Worm (Caenorhabditis elegans) whole organism, L4 larva: ENCODE measurements around the gene fipr-27.

Experiments used
- D1046.2 ChIP-seq: fragments of 200-800 bp; sonication (Bioruptor generic); IDR thresholded peaks from 2 replicates; pipeline ENCODE4 v1.3.6; 2022; ENCODE audit warnings: missing genetic modification characterization, missing compliant biosample characterization
- F26F4.8 ChIP-seq: fragments of 200-800 bp; sonication (Bioruptor generic); conservative IDR thresholded peaks from 2 replicates; pipeline ENCODE4 v1.3.6; 2022; ENCODE audit warnings: missing genetic modification characterization, missing compliant biosample characterization
- F44E2.7 ChIP-seq: fragments of 200-800 bp; sonication (Bioruptor generic); IDR thresholded peaks from 2 replicates; pipeline ENCODE4 v2.1.2; 2022; ENCODE audit warnings: missing genetic modification characterization, missing compliant biosample characterization
- F49E8.2 ChIP-seq: sonication (generic microtip); optimal IDR thresholded peaks from 2 replicates; lab custom pipeline; 2016; ENCODE audit warnings: missing compliant biosample characterization, mild to moderate bottlenecking, missing genetic modification characterization, borderline replicate concordance
- R02D3.7 ChIP-seq: fragments of 150-350 bp; sonication (generic microtip); optimal IDR thresholded peaks from 3 replicates; lab custom pipeline; 2014; ENCODE audit warnings: missing biosample characterization, missing genetic modification characterization
- Y48G9A.11 ChIP-seq: fragments of 200-800 bp; sonication (Bioruptor generic); IDR thresholded peaks from 2 replicates; pipeline ENCODE4 v1.3.6; 2022; ENCODE audit warnings: missing genetic modification reagents, missing genetic modification characterization, missing compliant biosample characterization
- ZK337.2 ChIP-seq: fragments of 200-800 bp; sonication (Bioruptor generic); IDR thresholded peaks from 2 replicates; pipeline ENCODE4 v1.3.6; 2022; ENCODE audit warnings: missing genetic modification reagents, missing genetic modification characterization, missing compliant biosample characterization
- aly-2 ChIP-seq: sonication (generic microtip); optimal IDR thresholded peaks from 2 replicates; lab custom pipeline; 2018; ENCODE audit warnings: missing biosample characterization, missing genetic modification characterization
- arid-1 ChIP-seq: fragments of 200-800 bp; sonication (Bioruptor generic); conservative IDR thresholded peaks from 2 replicates; pipeline ENCODE4 v1.3.6; 2022; ENCODE audit warnings: missing genetic modification reagents, missing genetic modification characterization, missing compliant biosample characterization
- attf-4 ChIP-seq: sonication (generic microtip); optimal IDR thresholded peaks from 3 replicates; lab custom pipeline; 2017; ENCODE audit warnings: missing biosample characterization, missing genetic modification characterization
- ceh-28 ChIP-seq: fragments of 150-350 bp; optimal IDR thresholded peaks from 2 replicates; lab custom pipeline; 2014; ENCODE audit warnings: missing biosample characterization, missing genetic modification reagents, missing genetic modification characterization
- ceh-32 ChIP-seq: sonication (generic microtip); optimal IDR thresholded peaks from 2 replicates; lab custom pipeline; 2016; ENCODE audit warnings: mild to moderate bottlenecking, missing genetic modification characterization, missing compliant biosample characterization; ENCODE audit not compliant: poor library complexity
- ceh-62 ChIP-seq: sonication (generic microtip); optimal IDR thresholded peaks from 2 replicates; lab custom pipeline; 2017; ENCODE audit warnings: missing biosample characterization, missing genetic modification characterization
- ceh-82 ChIP-seq: sonication (generic microtip); optimal IDR thresholded peaks from 2 replicates; lab custom pipeline; 2017; ENCODE audit warnings: missing biosample characterization, missing genetic modification characterization
- ces-1 ChIP-seq: fragments of 150-350 bp; sonication (generic microtip); optimal IDR thresholded peaks from 4 replicates; lab custom pipeline; 2014; ENCODE audit warnings: missing biosample characterization, missing genetic modification reagents, missing genetic modification characterization
- cey-2 ChIP-seq: sonication (generic microtip); optimal IDR thresholded peaks from 3 replicates; lab custom pipeline; 2017; ENCODE audit warnings: missing genetic modification characterization, mild to moderate bottlenecking, missing compliant biosample characterization, antibody characterized with exemption, borderline replicate concordance; ENCODE audit not compliant: insufficient read depth
- ctbp-1 ChIP-seq: fragments of 200-800 bp; sonication (Bioruptor generic); IDR thresholded peaks from 2 replicates; pipeline ENCODE4 v1.3.6; 2022; ENCODE audit warnings: missing genetic modification reagents, missing genetic modification characterization, missing compliant biosample characterization
- dmd-6 ChIP-seq: fragments of 200-800 bp; sonication (Bioruptor generic); IDR thresholded peaks from 2 replicates; pipeline ENCODE4 v1.3.6; 2022; ENCODE audit warnings: missing genetic modification reagents, missing genetic modification characterization, missing compliant biosample characterization
- dmd-8 ChIP-seq: fragments of 200-800 bp; sonication (Bioruptor generic); IDR thresholded peaks from 2 replicates; pipeline ENCODE4 v1.3.6; 2022; ENCODE audit warnings: missing genetic modification characterization, missing compliant biosample characterization
- dpl-1 ChIP-seq: fragments of 150-350 bp; optimal IDR thresholded peaks from 2 replicates; lab custom pipeline; 2014; ENCODE audit warnings: missing biosample characterization, missing genetic modification reagents, missing genetic modification characterization
- duxl-1 ChIP-seq: sonication (generic microtip); optimal IDR thresholded peaks from 2 replicates; lab custom pipeline; 2016; ENCODE audit warnings: mild to moderate bottlenecking, missing genetic modification characterization, moderate library complexity, missing compliant biosample characterization; ENCODE audit not compliant: poor library complexity
- dve-1 ChIP-seq: sonication (generic microtip); optimal IDR thresholded peaks from 2 replicates; lab custom pipeline; 2017; ENCODE audit warnings: antibody characterized with exemption, mild to moderate bottlenecking, missing genetic modification characterization, missing compliant biosample characterization; ENCODE audit not compliant: insufficient read depth
- fkh-10 ChIP-seq: fragments of 150-350 bp; optimal IDR thresholded peaks from 2 replicates; lab custom pipeline; 2014; ENCODE audit warnings: missing biosample characterization, missing genetic modification reagents, missing genetic modification characterization
- fos-1 ChIP-seq: fragments of 150-350 bp; optimal IDR thresholded peaks from 2 replicates; lab custom pipeline; 2014; ENCODE audit warnings: missing biosample characterization, missing genetic modification characterization
- gei-8 ChIP-seq: fragments of 200-800 bp; sonication (Bioruptor generic); optimal IDR thresholded peaks from 2 replicates; lab custom pipeline; 2018; ENCODE audit warnings: mild to moderate bottlenecking, missing genetic modification characterization, missing compliant biosample characterization
- hif-1 ChIP-seq, 2 experiments: sonication (generic microtip); optimal IDR thresholded peaks; 2 replicates each; lab custom pipeline; 2016 to 2017; ENCODE audit warnings: missing compliant biosample characterization in 2 of 2, missing genetic modification characterization in 2 of 2, missing genetic modification reagents in 2 of 2, missing genotype in 2 of 2, mild to moderate bottlenecking in 1 of 2
- hlh-11 ChIP-seq: fragments of 200-800 bp; sonication (Bioruptor generic); optimal IDR thresholded peaks from 2 replicates; lab custom pipeline; 2018; ENCODE audit warnings: mild to moderate bottlenecking, missing genetic modification characterization, missing compliant biosample characterization
- hlh-30 ChIP-seq: sonication (generic microtip); optimal IDR thresholded peaks from 2 replicates; lab custom pipeline; 2017; ENCODE audit warnings: antibody characterized with exemption, mild to moderate bottlenecking, missing genetic modification characterization, missing compliant biosample characterization; ENCODE audit not compliant: insufficient read depth
- hmg-1.1 ChIP-seq: fragments of 200-800 bp; sonication (Bioruptor generic); IDR thresholded peaks from 2 replicates; pipeline ENCODE4 v1.3.6; 2022; ENCODE audit warnings: missing genetic modification reagents, missing genetic modification characterization, missing compliant biosample characterization
- jun-1 ChIP-seq: fragments of 150-350 bp; optimal IDR thresholded peaks from 2 replicates; lab custom pipeline; 2014; ENCODE audit warnings: missing biosample characterization, missing genetic modification reagents, missing genetic modification characterization
- lin-29 ChIP-seq: fragments of 200-800 bp; sonication (Bioruptor generic); IDR thresholded peaks from 2 replicates; pipeline ENCODE4 v1.3.6; 2022; ENCODE audit warnings: missing genetic modification reagents, missing genetic modification characterization, missing compliant biosample characterization
- lin-38 ChIP-seq: fragments of 200-800 bp; sonication (Bioruptor generic); IDR thresholded peaks from 2 replicates; pipeline ENCODE4 v1.3.6; 2022; ENCODE audit warnings: missing genetic modification reagents, missing genetic modification characterization, missing compliant biosample characterization
- lin-39 ChIP-seq: fragments of 150-350 bp; optimal IDR thresholded peaks from 2 replicates; lab custom pipeline; 2014; ENCODE audit warnings: missing biosample characterization, missing genetic modification reagents, missing genetic modification characterization
- madf-5 ChIP-seq, 2 experiments: fragments of 200-800 bp; sonication (Bioruptor generic); IDR thresholded peaks; 2 replicates each; pipeline ENCODE4 v1.3.6; 2022; ENCODE audit warnings: missing compliant biosample characterization in 2 of 2, missing genetic modification characterization in 2 of 2
- mdt-29 ChIP-seq: fragments of 200-800 bp; sonication (Bioruptor generic); IDR thresholded peaks from 2 replicates; pipeline ENCODE4 v1.3.6; 2022; ENCODE audit warnings: missing genetic modification reagents, missing genetic modification characterization, missing compliant biosample characterization
- nhr-10 ChIP-seq: fragments of 150-350 bp; optimal IDR thresholded peaks from 2 replicates; lab custom pipeline; 2014; ENCODE audit warnings: missing biosample characterization, missing genetic modification characterization
- nhr-11 ChIP-seq: fragments of 150-350 bp; optimal IDR thresholded peaks from 2 replicates; lab custom pipeline; 2014; ENCODE audit warnings: missing biosample characterization, missing genetic modification characterization
- nhr-111 ChIP-seq: fragments of 200-800 bp; sonication (Bioruptor generic); optimal IDR thresholded peaks from 2 replicates; lab custom pipeline; 2018; ENCODE audit warnings: mild to moderate bottlenecking, missing genetic modification characterization, missing compliant biosample characterization
- nhr-25 ChIP-seq: sonication (generic microtip); optimal IDR thresholded peaks from 2 replicates; lab custom pipeline; 2017; ENCODE audit warnings: missing genetic modification characterization, mild to moderate bottlenecking, missing compliant biosample characterization, antibody characterized with exemption, moderate library complexity, borderline replicate concordance; ENCODE audit not compliant: insufficient read depth
- nhr-28 ChIP-seq: fragments of 150-350 bp; optimal IDR thresholded peaks from 2 replicates; lab custom pipeline; 2014; ENCODE audit warnings: missing biosample characterization, missing genetic modification characterization
- nhr-41 ChIP-seq: fragments of 200-800 bp; sonication (Bioruptor generic); IDR thresholded peaks from 2 replicates; pipeline ENCODE4 v1.3.6; 2022; ENCODE audit warnings: missing genetic modification reagents, missing genetic modification characterization, missing compliant biosample characterization
- nhr-42 ChIP-seq: fragments of 200-800 bp; sonication (Bioruptor generic); IDR thresholded peaks from 2 replicates; pipeline ENCODE4 v1.3.6; 2022; ENCODE audit warnings: missing genetic modification characterization, missing compliant biosample characterization
- nhr-6 ChIP-seq: fragments of 150-350 bp; optimal IDR thresholded peaks from 2 replicates; lab custom pipeline; 2014; ENCODE audit warnings: missing biosample characterization, missing genetic modification characterization
- skn-1 ChIP-seq: fragments of 150-350 bp; optimal IDR thresholded peaks from 2 replicates; lab custom pipeline; 2014; ENCODE audit warnings: missing biosample characterization, missing genetic modification characterization
- snpc-1.2 ChIP-seq: fragments of 200-800 bp; sonication (Bioruptor generic); IDR thresholded peaks from 2 replicates; pipeline ENCODE4 v1.3.6; 2022; ENCODE audit warnings: missing genetic modification reagents, missing genetic modification characterization, missing compliant biosample characterization
- snpc-4 ChIP-seq: fragments of 150-350 bp; optimal IDR thresholded peaks from 2 replicates; lab custom pipeline; 2014; ENCODE audit warnings: missing biosample characterization, missing genetic modification characterization
- tag-97 ChIP-seq: fragments of 200-800 bp; sonication (Bioruptor generic); IDR thresholded peaks from 2 replicates; pipeline ENCODE4 v1.3.6; 2022; ENCODE audit warnings: missing genetic modification characterization, missing compliant biosample characterization
- tra-1 ChIP-seq: fragments of 200-800 bp; sonication (Bioruptor generic); IDR thresholded peaks from 2 replicates; pipeline ENCODE4 v1.3.6; 2022; ENCODE audit warnings: missing genetic modification reagents, missing genetic modification characterization, missing compliant biosample characterization
- unc-39 ChIP-seq: sonication (generic microtip); optimal IDR thresholded peaks from 2 replicates; lab custom pipeline; 2017; ENCODE audit warnings: missing biosample characterization, missing genetic modification characterization
- zfp-2 ChIP-seq: sonication (generic microtip); optimal IDR thresholded peaks from 2 replicates; lab custom pipeline; 2016; ENCODE audit warnings: mild to moderate bottlenecking, missing genetic modification characterization, missing compliant biosample characterization
- ztf-11 ChIP-seq: fragments of 150-350 bp; optimal IDR thresholded peaks from 2 replicates; lab custom pipeline; 2014; ENCODE audit warnings: missing biosample characterization, missing genetic modification characterization

Gene fipr-27

DNA sequence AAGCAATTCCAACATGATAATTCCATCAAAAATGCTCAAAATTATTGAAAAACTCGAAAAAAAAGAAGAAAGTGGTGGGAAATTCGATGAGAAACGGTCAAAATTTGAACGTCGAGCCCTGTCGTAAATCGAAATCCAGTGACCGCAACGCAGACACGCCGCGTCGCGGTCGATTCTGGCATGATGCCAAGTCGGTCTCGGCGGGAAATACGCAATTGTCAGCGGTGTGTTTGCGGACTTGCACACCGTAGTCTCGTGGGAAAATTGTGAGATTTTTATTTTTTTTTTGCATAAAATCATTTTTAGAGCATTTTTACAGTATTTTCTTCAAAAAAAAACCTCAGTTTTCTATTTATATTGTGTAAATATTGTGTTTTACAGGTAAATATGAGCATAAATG, 25.5 kb downstream of the fipr-27 start, which contains the start of gene tsr-2 (continued):
- TF ChIP-seq lin-29 (GFP tag; lab: Robert Waterston, UW) = peak; percentile 70; the same call in 1 of the 2 replicates
- TF ChIP-seq ces-1 = no peak
- no peak for TF ChIP-seq snpc-4 (tag; lab: Kevin White, UChicago)
- TF ChIP-seq R02D3.7 = no peak
- no peak for TF ChIP-seq nhr-111 (GFP tag; lab: Kevin White, UChicago)
- TF ChIP-seq nhr-11 (tag; lab: Kevin White, UChicago) = peak; percentile 92
- peak; percentile 87 for TF ChIP-seq dmd-6
- TF ChIP-seq Y48G9A.11 (GFP tag; lab: Robert Waterston, UW) = peak; percentile 42; the same call in 1 of the 2 replicates
- TF ChIP-seq snpc-1.2 (GFP tag; lab: Robert Waterston, UW) = peak; percentile 94
- TF ChIP-seq nhr-25 = peak; percentile 20
- TF ChIP-seq nhr-42 (GFP tag; lab: Robert Waterston, UW) = 0 out of 2 replicates have a peak, but pooled peaks have one; percentile 77
- TF ChIP-seq gei-8 = no peak
- TF ChIP-seq hif-1 (tag; optimal IDR thresholded peaks at IDR 0.05; lab: Kevin White, UChicago) = peak in 1 of 2 experiments; percentile 67
- TF ChIP-seq F49E8.2 (tag; lab: Kevin White, UChicago) = peak; percentile 37
- peak; percentile 26 for TF ChIP-seq duxl-1
- TF ChIP-seq ceh-32 = no peak
- TF ChIP-seq lin-38 (GFP tag; lab: Robert Waterston, UW) = peak; percentile 83
- peak; percentile 86 for TF ChIP-seq hmg-1.1 (GFP tag; lab: Robert Waterston, UW)
- TF ChIP-seq D1046.2 = no peak
- peak; percentile 89 for TF ChIP-seq hlh-11 (tag; lab: Kevin White, UChicago)
- TF ChIP-seq F26F4.8 = no peak
- no peak for TF ChIP-seq skn-1 (tag; lab: Kevin White, UChicago)
- no peak for TF ChIP-seq lin-39 (tag; lab: Kevin White, UChicago)
- TF ChIP-seq dve-1 = peak; percentile 97
- TF ChIP-seq fos-1 (tag; lab: Kevin White, UChicago) = no peak
- peak; percentile 59 for TF ChIP-seq fkh-10
- peak; percentile 82 for TF ChIP-seq arid-1 (GFP tag; lab: Robert Waterston, UW)
- peak; percentile 89 for TF ChIP-seq dpl-1 (GFP tag; lab: Kevin White, UChicago)
- no peak for TF ChIP-seq ceh-28 (tag; lab: Kevin White, UChicago)
- TF ChIP-seq ceh-62 (tag; lab: Kevin White, UChicago) = no peak
- TF ChIP-seq dmd-8 (GFP tag; lab: Robert Waterston, UW) = no peak
- TF ChIP-seq cey-2 = no peak
- TF ChIP-seq unc-39 (tag; lab: Kevin White, UChicago) = no peak
- no peak for TF ChIP-seq ceh-82 (tag; lab: Kevin White, UChicago)
- no peak for TF ChIP-seq madf-5 (GFP tag; IDR thresholded peaks at IDR 0.05; lab: Robert Waterston, UW)
- TF ChIP-seq nhr-28 (tag; lab: Kevin White, UChicago) = peak; percentile 62
- TF ChIP-seq nhr-41 (GFP tag; lab: Robert Waterston, UW) = no peak
- peak; percentile 51; the same call in 1 of the 2 replicates for TF ChIP-seq mdt-29 (GFP tag; lab: Robert Waterston, UW)
- TF ChIP-seq ZK337.2 (GFP tag; lab: Robert Waterston, UW) = no peak
- TF ChIP-seq hlh-30 (tag; lab: Kevin White, UChicago) = peak; percentile 86
- peak; percentile 87 for TF ChIP-seq ctbp-1
- no peak for TF ChIP-seq nhr-10 (tag; lab: Kevin White, UChicago)
- TF ChIP-seq jun-1 = peak; percentile 29
- peak; percentile 90 for TF ChIP-seq zfp-2
- TF ChIP-seq nhr-6 = peak; percentile 72
- no peak for TF ChIP-seq ztf-11
- no peak for TF ChIP-seq tag-97 (GFP tag; lab: Robert Waterston, UW)
- TF ChIP-seq F44E2.7 = no peak
- 0 out of 2 replicates have a peak, but pooled peaks have one; percentile 52 for TF ChIP-seq tra-1 (GFP tag; lab: Robert Waterston, UW)
- TF ChIP-seq attf-4 (tag; lab: Kevin White, UChicago) = no peak
- TF ChIP-seq aly-2 (tag; lab: Kevin White, UChicago) = no peak
